Fruit fly (Drosophila melanogaster) whole organism, prepupa: ENCODE measurements around the gene EMC4.

Experiments used
- Blimp-1 ChIP-seq: fragments of 200-800 bp; sonication (Bioruptor generic); optimal IDR thresholded peaks from 3 replicates; lab custom pipeline; 2017; ENCODE audit warnings: missing biosample characterization, missing genetic modification characterization, mild to moderate bottlenecking, moderate library complexity, missing genetic modification reagents
- CG10669 ChIP-seq: fragments of 200-800 bp; sonication (Bioruptor generic); optimal IDR thresholded peaks from 3 replicates; lab custom pipeline; 2018; ENCODE audit warnings: missing biosample characterization, mild to moderate bottlenecking, missing genetic modification characterization, moderate library complexity
- CG16779 ChIP-seq: fragments of 200-800 bp; sonication (Bioruptor generic); optimal IDR thresholded peaks from 3 replicates; lab custom pipeline; 2017; ENCODE audit warnings: missing biosample characterization, mild to moderate bottlenecking, missing genetic modification characterization
- CG8319 ChIP-seq: fragments of 200-800 bp; sonication (Bioruptor generic); optimal IDR thresholded peaks from 3 replicates; lab custom pipeline; 2016; ENCODE audit warnings: missing biosample characterization, missing genetic modification characterization
- Smox ChIP-seq: fragments of 200-800 bp; sonication (Bioruptor generic); optimal IDR thresholded peaks from 3 replicates; lab custom pipeline; 2016; ENCODE audit warnings: missing biosample characterization, missing genetic modification characterization
- Sox15 ChIP-seq: fragments of 200-800 bp; sonication (Bioruptor generic); optimal IDR thresholded peaks from 3 replicates; lab custom pipeline; 2016; ENCODE audit warnings: missing biosample characterization, missing genetic modification characterization
- dsx ChIP-seq: fragments of 200-800 bp; optimal IDR thresholded peaks from 3 replicates; lab custom pipeline; 2019; ENCODE audit warnings: missing biosample characterization, mild to moderate bottlenecking, missing genetic modification characterization, moderate library complexity; ENCODE audit not compliant: poor library complexity, severe bottlenecking

- TF ChIP-seq Sox15 = no peak
- no peak for TF ChIP-seq Smox
- no peak for TF ChIP-seq Blimp-1
- no peak for TF ChIP-seq dsx (GFP tag; lab: Kevin White, UChicago)
- TF ChIP-seq CG10669 = no peak
- no peak for TF ChIP-seq CG8319 (GFP tag; lab: Kevin White, UChicago)
- TF ChIP-seq CG16779 (tag; lab: Kevin White, UChicago) = no peak
Observed at dm6 chr3L:22901612-22902011, 33.6 kb upstream of the EMC4 start, which contains the start of gene BoYb.
